Fruit fly (Drosophila melanogaster) S2 (cell line): ENCODE data around the gene enc.

ENCODE experiments used
- CG8478 ChIP-seq: fragments of >200 bp; optimal IDR thresholded peaks from 2 replicates; lab custom pipeline; 2018
- CTCF ChIP-seq, 2 experiments: fragments of >200 bp; optimal IDR thresholded peaks; 2 replicates each; lab custom pipeline; 2018

- peak; percentile 67 to 80 for TF ChIP-seq CTCF (optimal IDR thresholded peaks at IDR 0.05; lab: Kevin White, UChicago)
- TF ChIP-seq CG8478 (lab: Kevin White, UChicago), result no peak
These were observed 49.3 kb upstream of the enc start for dm6 chr3L:3769157-3769556.
